3 fruit fly cellular contexts compared by ENCODE assay signal in genomic region chr3R:20656649-20657048, dm6.
TF ChIP-seq lines count a peak whose summit lies in the region.

No protein-coding gene starts in this region.

- TF ChIP-seq CTCF in whole organism, embryonic (GFP tag; optimal IDR thresholded peaks at IDR 0.05; lab: Kevin White, UChicago) = no peak

TF ChIP-seq in whole organism, embryonic, 481 proteins besides CTCF, POLR2A, EP300 and RAD21:
- TF ChIP-seq Drgx (GFP tag; IDR thresholded peaks at IDR 0.05; lab: Robert Waterston, UW) (peak; percentile 38), CG6683 (GFP tag; optimal IDR thresholded peaks at IDR 0.05; lab: Kevin White, UChicago) (no peak), pzg (GFP tag; optimal IDR thresholded peaks at IDR 0.05; lab: Kevin White, UChicago) (no peak), CG14667 (GFP tag; IDR thresholded peaks at IDR 0.05; lab: Robert Waterston, UW) (no peak), C15 (GFP tag; IDR thresholded peaks at IDR 0.05; lab: Robert Waterston, UW) (no peak), CG11504 (tag; optimal IDR thresholded peaks at IDR 0.05; lab: Kevin White, UChicago) (peak; percentile 39), CG11695 (GFP tag; IDR thresholded peaks at IDR 0.05; lab: Robert Waterston, UW) (no peak), Ets65A (GFP tag; lab: Kevin White, UChicago) (peak; percentile 9)
TF ChIP-seq in whole organism, embryonic: peak in this region for 3.

TF ChIP-seq in whole organism, prepupa, 60 proteins besides CTCF, POLR2A, EP300 and RAD21:
- TF ChIP-seq CG3919 (GFP tag; optimal IDR thresholded peaks at IDR 0.05; lab: Kevin White, UChicago) (peak; percentile 12), Blimp-1 (GFP tag; optimal IDR thresholded peaks at IDR 0.05; lab: Kevin White, UChicago) (no peak)
TF ChIP-seq in whole organism, prepupa: peak in this region for 1.

TF ChIP-seq in whole organism, pupa, 21 proteins besides CTCF, POLR2A, EP300 and RAD21:
- no peak for TF ChIP-seq CG8301 (tag; optimal IDR thresholded peaks at IDR 0.05; lab: Kevin White, UChicago)
- no peak for TF ChIP-seq CG14655 (GFP tag; optimal IDR thresholded peaks at IDR 0.05; lab: Kevin White, UChicago)
- no peak for TF ChIP-seq Pif1B (GFP tag; optimal IDR thresholded peaks at IDR 0.05; lab: Kevin White, UChicago)
- TF ChIP-seq CG8159 (tag; optimal IDR thresholded peaks at IDR 0.05; lab: Kevin White, UChicago) = no peak
- no peak for TF ChIP-seq rn (GFP tag; IDR thresholded peaks at IDR 0.05; lab: Robert Waterston, UW)
- TF ChIP-seq D1 (tag; optimal IDR thresholded peaks at IDR 0.05; lab: Kevin White, UChicago) = no peak
- no peak for TF ChIP-seq CG12605 (GFP tag; IDR thresholded peaks at IDR 0.05; lab: Robert Waterston, UW)
- TF ChIP-seq CG32121 (GFP tag; IDR thresholded peaks at IDR 0.05; lab: Robert Waterston, UW) = peak; percentile 77
- TF ChIP-seq fd96Ca (GFP tag; IDR thresholded peaks at IDR 0.05; lab: Robert Waterston, UW) = peak; percentile 81
- no peak for TF ChIP-seq EcR (GFP tag; optimal IDR thresholded peaks at IDR 0.05; lab: Kevin White, UChicago)
- TF ChIP-seq CG34367 (tag; optimal IDR thresholded peaks at IDR 0.05; lab: Kevin White, UChicago) = no peak
- TF ChIP-seq CG4496 (GFP tag; IDR thresholded peaks at IDR 0.05; lab: Robert Waterston, UW) = peak; percentile 60
- TF ChIP-seq CG10348 (GFP tag; IDR thresholded peaks at IDR 0.05; lab: Robert Waterston, UW) = no peak
- TF ChIP-seq Ets98B (GFP tag; IDR thresholded peaks at IDR 0.05; lab: Robert Waterston, UW) = peak; percentile 69
